Worm (Caenorhabditis elegans): ENCODE results near the gene lad-2.

- TF ChIP-seq ama-1 (optimal IDR thresholded peaks at IDR 0.05) (no peak), flt-1 (GFP tag; IDR thresholded peaks at IDR 0.05) (no peak), sea-1 (GFP tag; conservative IDR thresholded peaks at IDR 0.05) (no peak), F13C5.2 (tag; optimal IDR thresholded peaks at IDR 0.05) (no peak), ceh-36 (tag; optimal IDR thresholded peaks at IDR 0.05) (no peak), ceh-13 (GFP tag; optimal IDR thresholded peaks at IDR 0.05) (no peak), scrt-1 (GFP tag; IDR thresholded peaks at IDR 0.05) (no peak), hmg-4 (GFP tag; optimal IDR thresholded peaks at IDR 0.05) (no peak), B0310.2 (tag; optimal IDR thresholded peaks at IDR 0.05) (no peak)
Observed at ce11 chrIV:2966884-2967283, 11.4 kb downstream of the lad-2 start.
